Fruit fly (Drosophila melanogaster) whole organism, embryonic: ENCODE results near the gene mop.

Experiments
- ATbp ChIP-seq: fragments of 200-800 bp; sonication (Bioruptor generic); optimal IDR thresholded peaks from 2 replicates; lab custom pipeline; 2017; ENCODE audit warnings: missing biosample characterization, mild to moderate bottlenecking, missing genetic modification characterization, missing genetic modification reagents
- Ada2b ChIP-seq: fragments of 200-800 bp; sonication (Bioruptor generic); IDR thresholded peaks from 2 replicates; pipeline ENCODE4 v1.3.6; 2022; ENCODE audit warnings: missing biosample characterization, missing genetic modification characterization
- Antp ChIP-seq: fragments of 200-800 bp; sonication (Bioruptor generic); optimal IDR thresholded peaks from 3 replicates; lab custom pipeline; 2016; ENCODE audit warnings: missing biosample characterization, missing genetic modification characterization
- CG10267 ChIP-seq: fragments of 200-800 bp; sonication (Bioruptor generic); optimal IDR thresholded peaks from 2 replicates; lab custom pipeline; 2018; ENCODE audit warnings: missing biosample characterization, mild to moderate bottlenecking, missing genetic modification characterization, moderate library complexity
- CG10274 ChIP-seq: fragments of 200-800 bp; sonication (Bioruptor generic); optimal IDR thresholded peaks from 3 replicates; lab custom pipeline; 2017; ENCODE audit warnings: missing biosample characterization, mild to moderate bottlenecking, missing genetic modification characterization
- CG11695 ChIP-seq: fragments of 200-800 bp; sonication (Bioruptor generic); IDR thresholded peaks from 3 replicates; pipeline ENCODE4 v1.3.6; 2022; ENCODE audit warnings: missing biosample characterization, missing genetic modification characterization
- CG12299 ChIP-seq: fragments of 200-800 bp; sonication (Bioruptor generic); optimal IDR thresholded peaks from 2 replicates; lab custom pipeline; 2018; ENCODE audit warnings: missing biosample characterization, mild to moderate bottlenecking, missing genetic modification characterization
- CG12744 ChIP-seq: fragments of 200-800 bp; sonication (Bioruptor generic); optimal IDR thresholded peaks from 2 replicates; lab custom pipeline; 2016; ENCODE audit warnings: missing biosample characterization, missing genetic modification characterization
- CG12769 ChIP-seq: fragments of 200-800 bp; sonication (Bioruptor generic); optimal IDR thresholded peaks from 2 replicates; lab custom pipeline; 2019; ENCODE audit warnings: missing biosample characterization, mild to moderate bottlenecking, missing genetic modification characterization, moderate library complexity
- CG13624 ChIP-seq: fragments of 200-800 bp; sonication (Bioruptor generic); optimal IDR thresholded peaks from 2 replicates; lab custom pipeline; 2016; ENCODE audit warnings: missing biosample characterization, missing genetic modification characterization
- CG14860 ChIP-seq: fragments of 200-800 bp; sonication (Bioruptor generic); IDR thresholded peaks from 3 replicates; pipeline ENCODE4 v1.3.6; 2022; ENCODE audit warnings: missing biosample characterization, missing genetic modification characterization; ENCODE audit not compliant: partially characterized antibody
- CG15479 ChIP-seq: fragments of 200-800 bp; sonication (Bioruptor generic); optimal IDR thresholded peaks from 3 replicates; lab custom pipeline; 2019; ENCODE audit warnings: missing biosample characterization, mild to moderate bottlenecking, missing genetic modification characterization, moderate library complexity
- CG15601 ChIP-seq: fragments of 200-800 bp; sonication (Bioruptor generic); optimal IDR thresholded peaks from 3 replicates; lab custom pipeline; 2019; ENCODE audit warnings: missing biosample characterization, mild to moderate bottlenecking, missing genetic modification characterization, moderate library complexity
- CG15696 ChIP-seq: fragments of 200-800 bp; sonication (Bioruptor generic); optimal IDR thresholded peaks from 2 replicates; lab custom pipeline; 2019; ENCODE audit warnings: missing biosample characterization, mild to moderate bottlenecking, missing genetic modification characterization, moderate library complexity
- CG16863 ChIP-seq: fragments of 200-800 bp; sonication (Bioruptor generic); optimal IDR thresholded peaks from 3 replicates; lab custom pipeline; 2016; ENCODE audit warnings: missing biosample characterization, missing genetic modification characterization
- CG30431 ChIP-seq: fragments of 200-800 bp; sonication (Bioruptor generic); optimal IDR thresholded peaks from 2 replicates; lab custom pipeline; 2017; ENCODE audit warnings: missing biosample characterization, missing genetic modification characterization
- CG3065 ChIP-seq: fragments of 200-800 bp; sonication (Bioruptor generic); optimal IDR thresholded peaks from 2 replicates; lab custom pipeline; 2016; ENCODE audit warnings: missing biosample characterization, missing genetic modification characterization
- CG3163 ChIP-seq: fragments of 200-800 bp; sonication (Bioruptor generic); optimal IDR thresholded peaks from 3 replicates; lab custom pipeline; 2016; ENCODE audit warnings: missing biosample characterization, missing genetic modification characterization
- CG32772 ChIP-seq: fragments of 200-800 bp; sonication (Bioruptor generic); IDR thresholded peaks from 2 replicates; pipeline ENCODE4 v1.3.6; 2022; ENCODE audit warnings: missing biosample characterization, missing genetic modification characterization
- CG33213 ChIP-seq: fragments of 200-800 bp; sonication (Bioruptor generic); optimal IDR thresholded peaks from 3 replicates; lab custom pipeline; 2016; ENCODE audit warnings: missing biosample characterization, missing genetic modification characterization
- CG3838 ChIP-seq: fragments of 200-800 bp; sonication (Bioruptor generic); optimal IDR thresholded peaks from 3 replicates; lab custom pipeline; 2016; ENCODE audit warnings: missing biosample characterization, missing genetic modification characterization
- CG6813 ChIP-seq: fragments of 200-800 bp; sonication (Bioruptor generic); optimal IDR thresholded peaks from 2 replicates; lab custom pipeline; 2017; ENCODE audit warnings: missing biosample characterization, missing genetic modification characterization, mild to moderate bottlenecking, moderate library complexity, missing genetic modification reagents
- CG8089 ChIP-seq: fragments of 200-800 bp; sonication (Bioruptor generic); optimal IDR thresholded peaks from 3 replicates; lab custom pipeline; 2016; ENCODE audit warnings: missing biosample characterization, missing genetic modification characterization
- CHES-1-like ChIP-seq: fragments of 200-800 bp; sonication (Bioruptor generic); optimal IDR thresholded peaks from 2 replicates; lab custom pipeline; 2016; ENCODE audit warnings: missing biosample characterization, missing genetic modification characterization
- Dbx ChIP-seq: fragments of 200-800 bp; sonication (Bioruptor generic); IDR thresholded peaks from 3 replicates; pipeline ENCODE4 v1.3.6; 2022; ENCODE audit warnings: missing biosample characterization, missing genetic modification characterization
- Dll ChIP-seq: fragments of 200-800 bp; sonication (Bioruptor generic); IDR thresholded peaks from 4 replicates; pipeline ENCODE4 v1.3.6; 2022; ENCODE audit warnings: missing biosample characterization, missing genetic modification characterization; ENCODE audit not compliant: partially characterized antibody
- Fer2 ChIP-seq: fragments of 200-800 bp; sonication (Bioruptor generic); optimal IDR thresholded peaks from 2 replicates; lab custom pipeline; 2018; ENCODE audit warnings: missing biosample characterization, mild to moderate bottlenecking, missing genetic modification characterization, moderate library complexity
- Hmx ChIP-seq: fragments of 200-800 bp; sonication (Bioruptor generic); optimal IDR thresholded peaks from 2 replicates; lab custom pipeline; 2016; ENCODE audit warnings: missing biosample characterization, missing genetic modification characterization
- Jarid2 ChIP-seq: fragments of 200-800 bp; sonication (Bioruptor generic); optimal IDR thresholded peaks from 3 replicates; lab custom pipeline; 2017; ENCODE audit warnings: mild to moderate bottlenecking, missing biosample characterization, missing genetic modification reagents, missing genetic modification characterization
- Myb ChIP-seq: fragments of 200-800 bp; sonication (Bioruptor generic); optimal IDR thresholded peaks from 2 replicates; lab custom pipeline; 2016; ENCODE audit warnings: missing biosample characterization, missing genetic modification characterization
- Nf-YB ChIP-seq: fragments of 200-800 bp; sonication (Bioruptor generic); optimal IDR thresholded peaks from 3 replicates; lab custom pipeline; 2019; ENCODE audit warnings: missing biosample characterization, mild to moderate bottlenecking, missing genetic modification characterization, moderate library complexity
- Nf-YC ChIP-seq: fragments of 200-800 bp; optimal IDR thresholded peaks from 3 replicates; lab custom pipeline; 2019; ENCODE audit warnings: missing biosample characterization, mild to moderate bottlenecking, missing genetic modification characterization, moderate library complexity
- Rx ChIP-seq: fragments of 200-800 bp; sonication (Bioruptor generic); IDR thresholded peaks from 2 replicates; pipeline ENCODE4 v1.3.6; 2022; ENCODE audit warnings: missing biosample characterization, missing genetic modification characterization
- Trl ChIP-seq, 3 experiments: fragments of >200 bp in 2 of 3; fragments of 200-800 bp in 1 of 3; sonication (Bioruptor generic) in 1 of 3; optimal IDR thresholded peaks; 2 replicates in 1 of 3; 3 replicates in 2 of 3; lab custom pipeline; 2016 to 2017; ENCODE audit warnings: missing biosample characterization in 1 of 3, missing genetic modification characterization in 1 of 3
- Xrp1 ChIP-seq: fragments of 200-800 bp; sonication (Bioruptor generic); IDR thresholded peaks from 2 replicates; pipeline ENCODE4 v1.3.6; 2022; ENCODE audit warnings: missing biosample characterization, missing genetic modification characterization
- ab ChIP-seq: fragments of 200-800 bp; sonication (Bioruptor generic); optimal IDR thresholded peaks from 2 replicates; lab custom pipeline; 2016; ENCODE audit warnings: missing biosample characterization, missing genetic modification characterization
- cwo ChIP-seq: fragments of 200-800 bp; sonication (Bioruptor generic); optimal IDR thresholded peaks from 3 replicates; lab custom pipeline; 2017; ENCODE audit warnings: missing biosample characterization, missing genetic modification characterization, mild to moderate bottlenecking, moderate library complexity, missing genetic modification reagents
- gce ChIP-seq: fragments of 200-800 bp; sonication (Bioruptor generic); IDR thresholded peaks from 3 replicates; pipeline ENCODE4 v1.3.6; 2022; ENCODE audit warnings: missing biosample characterization, missing genetic modification characterization
- gsb ChIP-seq: fragments of 200-800 bp; sonication (Bioruptor generic); IDR thresholded peaks from 2 replicates; pipeline ENCODE4 v1.3.6; 2022; ENCODE audit warnings: missing biosample characterization, missing genetic modification characterization
- gt ChIP-seq: fragments of 200-800 bp; sonication (Bioruptor generic); IDR thresholded peaks from 2 replicates; pipeline ENCODE4 v1.3.6; 2022; ENCODE audit warnings: missing biosample characterization, missing genetic modification characterization
- hb ChIP-seq: fragments of 200-800 bp; sonication (Bioruptor generic); IDR thresholded peaks from 3 replicates; pipeline ENCODE4 v1.3.6; 2022; ENCODE audit warnings: missing biosample characterization, missing genetic modification characterization; ENCODE audit not compliant: partially characterized antibody
- inv ChIP-seq: fragments of 200-800 bp; sonication (Bioruptor generic); IDR thresholded peaks from 2 replicates; pipeline ENCODE4 v1.3.6; 2022; ENCODE audit warnings: missing biosample characterization, missing genetic modification characterization; ENCODE audit not compliant: partially characterized antibody
- kay ChIP-seq: fragments of 200-800 bp; sonication (Bioruptor generic); optimal IDR thresholded peaks from 2 replicates; lab custom pipeline; 2016; ENCODE audit warnings: missing biosample characterization, missing genetic modification characterization
- lola ChIP-seq, 3 experiments: fragments of >200 bp in 2 of 3; fragments of 200-800 bp in 1 of 3; sonication (Bioruptor generic) in 1 of 3; optimal IDR thresholded peaks; 2 replicates each; lab custom pipeline; 2017 to 2019; ENCODE audit warnings: missing biosample characterization in 3 of 3, missing genetic modification characterization in 3 of 3, mild to moderate bottlenecking in 1 of 3, moderate library complexity in 1 of 3
- org-1 ChIP-seq: fragments of 200-800 bp; sonication (Bioruptor generic); optimal IDR thresholded peaks from 2 replicates; lab custom pipeline; 2017; ENCODE audit warnings: missing biosample characterization, missing genetic modification characterization
- pita ChIP-seq: fragments of 200-800 bp; sonication (Bioruptor generic); optimal IDR thresholded peaks from 2 replicates; lab custom pipeline; 2017; ENCODE audit warnings: missing biosample characterization, mild to moderate bottlenecking, missing genetic modification characterization
- ranshi ChIP-seq: fragments of 200-800 bp; sonication (Bioruptor generic); IDR thresholded peaks from 2 replicates; pipeline ENCODE4 v1.3.6; 2022; ENCODE audit warnings: missing biosample characterization, missing genetic modification characterization
- trh ChIP-seq: fragments of 200-800 bp; sonication (Bioruptor generic); optimal IDR thresholded peaks from 2 replicates; lab custom pipeline; 2016; ENCODE audit warnings: missing biosample characterization, missing genetic modification characterization

mop gene

dm6 chr3L:14756724-14757463 is 19.0 kb downstream of the mop start (continued):
- peak; percentile 44 for TF ChIP-seq Hmx (GFP tag; lab: Kevin White, UChicago)
- TF ChIP-seq CG15479: no peak
- peak; percentile 94 for TF ChIP-seq CHES-1-like (GFP tag; lab: Kevin White, UChicago)
- TF ChIP-seq CG33213 (GFP tag; lab: Kevin White, UChicago): peak; percentile 80
- peak; percentile 57 for TF ChIP-seq Nf-YC (tag; lab: Kevin White, UChicago)
- peak; percentile 58 for TF ChIP-seq CG15696 (tag; lab: Kevin White, UChicago)
- peak; percentile 80 for TF ChIP-seq gt (GFP tag; lab: Robert Waterston, UW)
- TF ChIP-seq CG30431 (GFP tag; lab: Kevin White, UChicago): peak; percentile 72
- TF ChIP-seq inv (GFP tag; lab: Robert Waterston, UW): no peak; the same call in 1 of the 2 replicates
- peak in 1 of 3 experiments; percentile 63 for TF ChIP-seq lola (GFP tag; optimal IDR thresholded peaks at IDR 0.05; lab: Kevin White, UChicago)
- TF ChIP-seq Fer2 (tag; lab: Kevin White, UChicago): peak; percentile 73
- peak; percentile 95 for TF ChIP-seq Dbx (GFP tag; lab: Robert Waterston, UW)
- peak; percentile 85; the same call in 2 of the 3 replicates for TF ChIP-seq gce
- peak; percentile 90 for TF ChIP-seq CG32772
- 0 out of 4 replicates have a peak, but pooled peaks have one; percentile 29 for TF ChIP-seq Dll
- TF ChIP-seq Jarid2 (GFP tag; lab: Kevin White, UChicago): peak; percentile 81
- peak; percentile 86 for TF ChIP-seq ATbp (GFP tag; lab: Kevin White, UChicago)
- TF ChIP-seq Myb (GFP tag; lab: Kevin White, UChicago): peak; percentile 85
- TF ChIP-seq gsb (GFP tag; lab: Robert Waterston, UW): peak; percentile 70
- TF ChIP-seq cwo: peak; percentile 79
- peak; percentile 82 for TF ChIP-seq CG6813 (GFP tag; lab: Kevin White, UChicago)
- TF ChIP-seq Xrp1 (GFP tag; lab: Robert Waterston, UW): peak; percentile 88
- peak; percentile 93 for TF ChIP-seq CG13624 (GFP tag; lab: Kevin White, UChicago)
- TF ChIP-seq CG3065: peak; percentile 43
- peak; percentile 43 for TF ChIP-seq CG10267 (tag; lab: Kevin White, UChicago)
- no peak for TF ChIP-seq hb (GFP tag; lab: Robert Waterston, UW)
- TF ChIP-seq org-1 (GFP tag; lab: Kevin White, UChicago): peak; percentile 84
- TF ChIP-seq CG16863 (GFP tag; lab: Kevin White, UChicago): peak; percentile 83
- peak; percentile 67 for TF ChIP-seq trh (GFP tag; lab: Kevin White, UChicago)
- peak; percentile 87 for TF ChIP-seq CG11695 (GFP tag; lab: Robert Waterston, UW)
- TF ChIP-seq CG12299 (tag; lab: Kevin White, UChicago): peak; percentile 71
- TF ChIP-seq kay: peak; percentile 69
- TF ChIP-seq Trl (optimal IDR thresholded peaks at IDR 0.05; lab: Kevin White, UChicago): peak in 1 of 2 experiments; percentile 96
- peak; percentile 90 for TF ChIP-seq Trl (GFP tag; optimal IDR thresholded peaks at IDR 0.05; lab: Kevin White, UChicago)
- peak; percentile 78 for TF ChIP-seq ab (GFP tag; lab: Kevin White, UChicago)
- TF ChIP-seq CG8089 (GFP tag; lab: Kevin White, UChicago): peak; percentile 87
- TF ChIP-seq CG3163 (GFP tag; lab: Kevin White, UChicago): peak; percentile 94
- TF ChIP-seq Antp (GFP tag; lab: Kevin White, UChicago): peak; percentile 97
- peak; percentile 89 for TF ChIP-seq Ada2b (GFP tag; lab: Robert Waterston, UW)
- TF ChIP-seq CG15601 (tag; lab: Kevin White, UChicago): peak; percentile 31
- TF ChIP-seq CG10274 (GFP tag; lab: Kevin White, UChicago): peak; percentile 80
- peak; percentile 62 for TF ChIP-seq Nf-YB (GFP tag; lab: Kevin White, UChicago)
- peak; percentile 88 for TF ChIP-seq Rx (GFP tag; lab: Robert Waterston, UW)
- TF ChIP-seq CG3838: no peak
- no peak for TF ChIP-seq CG14860 (GFP tag; lab: Robert Waterston, UW)
- peak; percentile 97 for TF ChIP-seq CG12769 (tag; lab: Kevin White, UChicago)
- TF ChIP-seq pita (GFP tag; lab: Kevin White, UChicago): no peak
- peak; percentile 88 for TF ChIP-seq ranshi (GFP tag; lab: Robert Waterston, UW)
- peak; percentile 87 for TF ChIP-seq CG12744 (GFP tag; lab: Kevin White, UChicago)
